Fruit fly (Drosophila melanogaster) whole organism: ENCODE measurements around the gene CG7332.

ENCODE experiments used
- CG8478 ChIP-seq: fragments of >200 bp; optimal IDR thresholded peaks from 2 replicates; lab custom pipeline; 2018; ENCODE audit warnings: inconsistent platforms
- Dll ChIP-seq: fragments of >200 bp; optimal IDR thresholded peaks from 2 replicates; lab custom pipeline; 2017
- pan ChIP-seq: fragments of >200 bp; optimal IDR thresholded peaks from 2 replicates; lab custom pipeline; 2017
- usp ChIP-seq: fragments of >200 bp; optimal IDR thresholded peaks from 2 replicates; lab custom pipeline; 2017; ENCODE audit warnings: missing biosample characterization, missing genetic modification characterization, mixed read lengths

DNA sequence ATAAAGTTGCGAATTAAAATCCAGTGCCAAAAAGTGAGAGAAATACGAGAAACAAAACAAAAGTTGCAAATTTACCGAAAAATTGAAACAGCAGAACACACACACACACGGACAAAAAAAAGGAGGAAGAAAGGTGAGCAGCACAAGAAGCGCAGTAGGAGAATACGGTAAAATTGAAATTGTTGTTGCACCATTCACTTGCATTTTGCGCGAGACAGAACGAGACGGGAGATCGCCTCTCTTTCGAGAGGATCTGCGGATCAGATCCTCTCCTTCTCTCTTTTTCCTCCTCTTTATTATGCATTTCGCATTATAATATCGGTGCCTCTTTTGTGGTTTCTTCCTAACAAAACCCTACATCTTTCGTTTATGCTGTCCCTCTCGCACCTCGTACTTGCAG, 46.6 kb downstream of the CG7332 start:
- no peak for TF ChIP-seq Dll (lab: Kevin White, UChicago)
- no peak for TF ChIP-seq pan
- TF ChIP-seq usp (GFP tag; lab: Kevin White, UChicago): no peak
- TF ChIP-seq CG8478 (lab: Kevin White, UChicago): no peak
